Worm (Caenorhabditis elegans) whole organism, young adult: ENCODE results near the gene syd-1.
A peak's percentile ranks its signal among the peaks of the same experiment; 100 is the strongest.

Experiments used
- B0035.1 ChIP-seq: sonication (generic microtip); optimal IDR thresholded peaks from 2 replicates; lab custom pipeline; 2016; ENCODE audit warnings: missing genetic modification characterization, mild to moderate bottlenecking, missing compliant biosample characterization, missing genotype, missing genetic modification reagents
- F23B12.7 ChIP-seq: sonication (generic microtip); optimal IDR thresholded peaks from 2 replicates; lab custom pipeline; 2017; ENCODE audit warnings: missing genetic modification characterization, mild to moderate bottlenecking, missing compliant biosample characterization, antibody characterized with exemption, moderate library complexity; ENCODE audit not compliant: insufficient read depth
- F37B4.10 ChIP-seq: fragments of 200-800 bp; sonication (Bioruptor generic); IDR thresholded peaks from 2 replicates; pipeline ENCODE4 v1.3.6; 2022; ENCODE audit warnings: missing genetic modification characterization, missing compliant biosample characterization
- F39B2.1 ChIP-seq: fragments of 200-800 bp; sonication (Bioruptor generic); IDR thresholded peaks from 2 replicates; pipeline ENCODE4 v1.3.6; 2022; ENCODE audit warnings: missing genetic modification reagents, missing genetic modification characterization, missing compliant biosample characterization
- F49E8.2 ChIP-seq: sonication (generic microtip); optimal IDR thresholded peaks from 3 replicates; lab custom pipeline; 2017; ENCODE audit warnings: missing genetic modification characterization, mild to moderate bottlenecking, missing compliant biosample characterization, antibody characterized with exemption, moderate library complexity; ENCODE audit not compliant: insufficient read depth
- F52B5.7 ChIP-seq: sonication (generic microtip); optimal IDR thresholded peaks from 2 replicates; lab custom pipeline; 2016; ENCODE audit warnings: mild to moderate bottlenecking, missing genetic modification characterization, missing compliant biosample characterization
- T26A5.8 ChIP-seq: sonication (generic microtip); optimal IDR thresholded peaks from 2 replicates; lab custom pipeline; 2016; ENCODE audit warnings: missing genetic modification characterization, missing compliant biosample characterization
- Y95B8A.8 ChIP-seq: fragments of 200-800 bp; sonication (Bioruptor generic); IDR thresholded peaks from 2 replicates; pipeline ENCODE4 v1.3.6; 2022; ENCODE audit warnings: missing genetic modification reagents, missing genetic modification characterization, missing compliant biosample characterization
- ama-1 ChIP-seq, 3 experiments: fragments of 150-350 bp in 1 of 3; sonication (generic microtip) in 2 of 3; optimal IDR thresholded peaks; 2 replicates each; lab custom pipeline; 2014 to 2018; ENCODE audit warnings: missing biosample characterization in 2 of 3, missing genetic modification characterization in 2 of 3, missing genetic modification reagents in 2 of 3
- cebp-1 ChIP-seq, 2 experiments: fragments of 200-800 bp in 1 of 2; sonication (Bioruptor generic) in 1 of 2; sonication (generic microtip) in 1 of 2; IDR thresholded peaks in 1 of 2; optimal IDR thresholded peaks in 1 of 2; 2 replicates each; pipeline versions ENCODE4 v1.3.6 to Lab custom; 2017 to 2022; ENCODE audit warnings: missing compliant biosample characterization in 2 of 2, missing genetic modification characterization in 2 of 2, mild to moderate bottlenecking in 1 of 2, missing genetic modification reagents in 1 of 2, moderate library complexity in 1 of 2
- ceh-100 ChIP-seq: fragments of 200-800 bp; sonication (Bioruptor generic); IDR thresholded peaks from 2 replicates; pipeline ENCODE4 v1.3.6; 2022; ENCODE audit warnings: missing genetic modification reagents, missing genetic modification characterization, missing compliant biosample characterization
- ceh-58 ChIP-seq: fragments of 200-800 bp; sonication (Bioruptor generic); IDR thresholded peaks from 2 replicates; pipeline ENCODE4 v1.3.6; 2022; ENCODE audit warnings: missing genetic modification characterization, missing compliant biosample characterization
- ceh-79 ChIP-seq: sonication (generic microtip); optimal IDR thresholded peaks from 2 replicates; lab custom pipeline; 2017; ENCODE audit warnings: mild to moderate bottlenecking, missing genetic modification characterization, missing compliant biosample characterization
- dox-1 ChIP-seq: fragments of 200-800 bp; sonication (Bioruptor generic); IDR thresholded peaks from 2 replicates; pipeline ENCODE4 v1.3.6; 2022; ENCODE audit warnings: missing genetic modification reagents, missing genetic modification characterization, missing compliant biosample characterization
- dpl-1 ChIP-seq: fragments of 150-350 bp; optimal IDR thresholded peaks from 2 replicates; lab custom pipeline; 2014; ENCODE audit warnings: missing biosample characterization, missing genetic modification reagents, missing genetic modification characterization
- egl-44 ChIP-seq: fragments of 200-800 bp; sonication (Bioruptor generic); IDR thresholded peaks from 2 replicates; pipeline ENCODE4 v1.3.6; 2022; ENCODE audit warnings: missing genetic modification reagents, missing genetic modification characterization, missing compliant biosample characterization
- ekl-4 ChIP-seq: fragments of 200-800 bp; sonication (Bioruptor generic); IDR thresholded peaks from 2 replicates; pipeline ENCODE4 v1.3.6; 2022; ENCODE audit warnings: missing genetic modification reagents, missing genetic modification characterization, missing compliant biosample characterization
- lin-26 ChIP-seq: fragments of 200-800 bp; sonication (Bioruptor generic); IDR thresholded peaks from 2 replicates; pipeline ENCODE4 v1.3.6; 2022; ENCODE audit warnings: missing genetic modification reagents, missing genetic modification characterization, missing compliant biosample characterization
- lin-35 ChIP-seq, 3 experiments: fragments of 150-350 bp in 2 of 3; sonication (generic microtip) in 1 of 3; optimal IDR thresholded peaks; 2 replicates each; lab custom pipeline; 2014 to 2018; ENCODE audit warnings: missing biosample characterization in 3 of 3, missing genetic modification characterization in 3 of 3, missing genetic modification reagents in 3 of 3
- madf-3 ChIP-seq: fragments of 200-800 bp; sonication (Bioruptor generic); IDR thresholded peaks from 2 replicates; pipeline ENCODE4 v1.3.6; 2022; ENCODE audit warnings: missing genetic modification reagents, missing genetic modification characterization, missing compliant biosample characterization
- madf-8 ChIP-seq: fragments of 200-800 bp; sonication (Bioruptor generic); conservative IDR thresholded peaks from 2 replicates; pipeline ENCODE4 v1.3.6; 2022; ENCODE audit warnings: missing genetic modification reagents, missing genetic modification characterization, missing compliant biosample characterization
- mcd-1 ChIP-seq: fragments of 200-800 bp; sonication (Bioruptor generic); IDR thresholded peaks from 2 replicates; pipeline ENCODE4 v1.3.6; 2022; ENCODE audit warnings: missing genetic modification reagents, missing genetic modification characterization, missing compliant biosample characterization
- nfyb-1 ChIP-seq: fragments of 200-800 bp; sonication (Bioruptor generic); IDR thresholded peaks from 2 replicates; pipeline ENCODE4 v1.3.6; 2022; ENCODE audit warnings: missing genetic modification reagents, missing genetic modification characterization, missing compliant biosample characterization
- nhr-120 ChIP-seq: fragments of 200-800 bp; sonication (Bioruptor generic); IDR thresholded peaks from 2 replicates; pipeline ENCODE4 v1.3.6; 2022; ENCODE audit warnings: missing genetic modification characterization, missing compliant biosample characterization
- nhr-27 ChIP-seq: fragments of 200-800 bp; sonication (Bioruptor generic); optimal IDR thresholded peaks from 2 replicates; lab custom pipeline; 2018; ENCODE audit warnings: mild to moderate bottlenecking, missing genetic modification characterization, moderate library complexity, missing compliant biosample characterization
- pbrm-1 ChIP-seq: fragments of 200-800 bp; sonication (Bioruptor generic); IDR thresholded peaks from 2 replicates; pipeline ENCODE4 v1.3.6; 2022; ENCODE audit warnings: missing genetic modification reagents, missing genetic modification characterization, missing compliant biosample characterization
- rcor-1 ChIP-seq: fragments of 200-800 bp; sonication (Bioruptor generic); IDR thresholded peaks from 2 replicates; pipeline ENCODE4 v1.3.6; 2022; ENCODE audit warnings: missing genetic modification reagents, missing genetic modification characterization, missing compliant biosample characterization
- snpc-3.4 ChIP-seq: sonication (generic microtip); optimal IDR thresholded peaks from 2 replicates; lab custom pipeline; 2017; ENCODE audit warnings: missing genetic modification characterization, mild to moderate bottlenecking, missing compliant biosample characterization, antibody characterized with exemption, moderate library complexity, missing genotype, missing genetic modification reagents
- unc-130 ChIP-seq: sonication (generic microtip); optimal IDR thresholded peaks from 2 replicates; lab custom pipeline; 2016; ENCODE audit warnings: missing genetic modification reagents, missing genetic modification characterization, missing compliant biosample characterization
- unc-62 ChIP-seq: fragments of 150-350 bp; optimal IDR thresholded peaks from 2 replicates; lab custom pipeline; 2014; ENCODE audit warnings: missing biosample characterization, missing genetic modification reagents, missing genetic modification characterization
- xnd-1 ChIP-seq: sonication (generic microtip); optimal IDR thresholded peaks from 2 replicates; lab custom pipeline; 2016; ENCODE audit warnings: missing genotype, missing genetic modification reagents, missing genetic modification characterization, missing compliant biosample characterization
- zfh-2 ChIP-seq: fragments of 200-800 bp; sonication (Bioruptor generic); conservative IDR thresholded peaks from 2 replicates; pipeline ENCODE4 v1.3.6; 2022; ENCODE audit warnings: missing genetic modification reagents, missing genetic modification characterization, missing compliant biosample characterization
- zim-3 ChIP-seq: sonication (generic microtip); optimal IDR thresholded peaks from 2 replicates; lab custom pipeline; 2017; ENCODE audit warnings: mild to moderate bottlenecking, missing genetic modification characterization, moderate library complexity, missing compliant biosample characterization
- ztf-18 ChIP-seq: sonication (generic microtip); optimal IDR thresholded peaks from 2 replicates; lab custom pipeline; 2016; ENCODE audit warnings: missing genotype, mild to moderate bottlenecking, missing genetic modification characterization, missing compliant biosample characterization
- ztf-22 ChIP-seq: fragments of 200-800 bp; sonication (Bioruptor generic); optimal IDR thresholded peaks from 2 replicates; lab custom pipeline; 2018; ENCODE audit warnings: mild to moderate bottlenecking, missing genetic modification characterization, moderate library complexity, missing compliant biosample characterization
- ztf-26 ChIP-seq: sonication (generic microtip); optimal IDR thresholded peaks from 2 replicates; lab custom pipeline; 2017; ENCODE audit warnings: missing genetic modification characterization, missing compliant biosample characterization
- ztf-3 ChIP-seq: fragments of 200-800 bp; sonication (Bioruptor generic); optimal IDR thresholded peaks from 2 replicates; lab custom pipeline; 2018; ENCODE audit warnings: mild to moderate bottlenecking, missing genetic modification characterization, missing compliant biosample characterization
- ztf-6 ChIP-seq: fragments of 200-800 bp; sonication (Bioruptor generic); IDR thresholded peaks from 2 replicates; pipeline ENCODE4 v1.3.6; 2022; ENCODE audit warnings: missing genetic modification reagents, missing genetic modification characterization, missing compliant biosample characterization

Gene syd-1

ce11 chrII:7636941-7637340, 42.2 kb upstream of the syd-1 start (continued):
- no peak for TF ChIP-seq madf-3 (GFP tag; lab: Robert Waterston, UW)

- TF ChIP-seq egl-44 (GFP tag; lab: Robert Waterston, UW) (no peak), F39B2.1 (no peak), snpc-3.4 (tag; lab: Kevin White, UChicago) (no peak), Y95B8A.8 (GFP tag; lab: Robert Waterston, UW) (no peak), pbrm-1 (GFP tag; lab: Robert Waterston, UW) (no peak), unc-62 (GFP tag; lab: Kevin White, UChicago) (no peak), madf-3 (GFP tag; lab: Robert Waterston, UW) (0 out of 2 replicates have a peak, but pooled peaks have one; percentile 41), F52B5.7 (tag; lab: Kevin White, UChicago) (no peak), lin-26 (GFP tag; lab: Robert Waterston, UW) (peak; percentile 14; the same call in 1 of the 2 replicates), xnd-1 (tag; lab: Kevin White, UChicago) (no peak), ztf-22 (GFP tag; lab: Kevin White, UChicago) (no peak), T26A5.8 (tag; lab: Kevin White, UChicago) (no peak), F37B4.10 (GFP tag; lab: Robert Waterston, UW) (0 out of 2 replicates have a peak, but pooled peaks have one; percentile 14), dox-1 (0 out of 2 replicates have a peak, but pooled peaks have one; percentile 13), zfh-2 (GFP tag; lab: Robert Waterston, UW) (peak; percentile 92), nhr-27 (tag; lab: Kevin White, UChicago) (no peak), unc-130 (GFP tag; lab: Kevin White, UChicago) (no peak), nfyb-1 (GFP tag; lab: Robert Waterston, UW) (0 out of 2 replicates have a peak, but pooled peaks have one; percentile 17), dpl-1 (GFP tag; lab: Kevin White, UChicago) (no peak), madf-8 (GFP tag; lab: Robert Waterston, UW) (no peak), ztf-18 (tag; lab: Kevin White, UChicago) (no peak), B0035.1 (no peak), zim-3 (tag; lab: Kevin White, UChicago) (no peak), ama-1 (optimal IDR thresholded peaks at IDR 0.05; lab: Kevin White, UChicago) (no peak), ama-1 (GFP tag; optimal IDR thresholded peaks at IDR 0.05; lab: Kevin White, UChicago) (no peak), cebp-1 (GFP tag; IDR thresholded peaks at IDR 0.05; lab: Robert Waterston, UW) (no peak), cebp-1 (tag; optimal IDR thresholded peaks at IDR 0.05; lab: Kevin White, UChicago) (peak; percentile 41)
These were observed 40.6 kb upstream of the syd-1 start for ce11 chrII:7635296-7635695.

- no peak for TF ChIP-seq ekl-4
- peak in 1 of 3 experiments; percentile 24 for TF ChIP-seq lin-35 (GFP tag; optimal IDR thresholded peaks at IDR 0.05; lab: Kevin White, UChicago)
These were observed 37.0 kb upstream of the syd-1 start for ce11 chrII:7631677-7632210.

DNA sequence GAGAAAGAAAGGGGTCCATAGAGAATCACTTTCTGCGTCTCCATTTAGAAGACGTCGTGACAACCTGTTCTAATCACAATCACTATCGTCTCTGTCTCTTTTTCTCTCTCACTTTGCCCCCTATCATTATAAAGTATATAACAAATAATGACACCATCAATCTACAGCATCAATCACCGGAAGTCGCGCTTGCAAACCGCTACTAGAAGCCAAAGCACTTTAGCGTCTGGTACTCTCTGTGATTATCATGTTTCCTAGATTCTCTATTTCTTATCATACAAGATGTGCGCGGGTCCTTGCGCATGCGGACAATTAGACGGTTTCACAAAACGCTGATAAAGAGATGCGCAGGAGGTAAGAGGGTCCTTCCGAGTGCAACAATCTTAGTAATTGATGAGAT, 36.5 kb upstream of the syd-1 start:
- TF ChIP-seq ceh-100 (GFP tag; lab: Robert Waterston, UW), result no peak
- TF ChIP-seq egl-44 (GFP tag; lab: Robert Waterston, UW), result no peak
- no peak for TF ChIP-seq ztf-3 (GFP tag; lab: Kevin White, UChicago)
- no peak for TF ChIP-seq ceh-58 (GFP tag; lab: Robert Waterston, UW)
- TF ChIP-seq ceh-79 (tag; lab: Kevin White, UChicago), result no peak
- no peak for TF ChIP-seq rcor-1 (GFP tag; lab: Robert Waterston, UW)
- TF ChIP-seq mcd-1, result no peak
- no peak for TF ChIP-seq F52B5.7 (tag; lab: Kevin White, UChicago)
- peak; percentile 37; the same call in 1 of the 2 replicates for TF ChIP-seq lin-26 (GFP tag; lab: Robert Waterston, UW)
- TF ChIP-seq F23B12.7 (tag; lab: Kevin White, UChicago), result no peak
- TF ChIP-seq F49E8.2 (tag; lab: Kevin White, UChicago), result no peak
- TF ChIP-seq ztf-26 (tag; lab: Kevin White, UChicago), result peak; percentile 8
- no peak for TF ChIP-seq ztf-6 (GFP tag; lab: Robert Waterston, UW)
- no peak for TF ChIP-seq nhr-120 (GFP tag; lab: Robert Waterston, UW)
